Fruit fly (Drosophila melanogaster) whole organism, pupa: ENCODE results near the gene CG4820.

Experiments used
- CG12605 ChIP-seq: fragments of 200-800 bp; sonication (Bioruptor generic); IDR thresholded peaks from 2 replicates; pipeline ENCODE4 v1.3.6; 2022; ENCODE audit warnings: missing biosample characterization, missing genetic modification characterization
- CG13204 ChIP-seq: fragments of 200-800 bp; sonication (Bioruptor generic); optimal IDR thresholded peaks from 2 replicates; lab custom pipeline; 2018; ENCODE audit warnings: missing biosample characterization, mild to moderate bottlenecking, missing genetic modification characterization, moderate library complexity
- CG14655 ChIP-seq: fragments of 200-800 bp; sonication (Bioruptor generic); optimal IDR thresholded peaks from 3 replicates; lab custom pipeline; 2017; ENCODE audit warnings: mild to moderate bottlenecking, missing biosample characterization, missing genetic modification reagents, missing genetic modification characterization
- CG17806 ChIP-seq: fragments of 200-800 bp; sonication (Bioruptor generic); optimal IDR thresholded peaks from 2 replicates; lab custom pipeline; 2018; ENCODE audit warnings: missing biosample characterization, mild to moderate bottlenecking, missing genetic modification characterization, moderate library complexity
- CG32121 ChIP-seq: fragments of 200-800 bp; sonication (Bioruptor generic); IDR thresholded peaks from 2 replicates; pipeline ENCODE4 v1.3.6; 2022; ENCODE audit warnings: missing biosample characterization, missing genetic modification characterization
- CG34367 ChIP-seq: fragments of 200-800 bp; sonication (Bioruptor generic); optimal IDR thresholded peaks from 2 replicates; lab custom pipeline; 2018; ENCODE audit warnings: missing biosample characterization, mild to moderate bottlenecking, missing genetic modification characterization
- CG8159 ChIP-seq: fragments of 200-800 bp; sonication (Bioruptor generic); optimal IDR thresholded peaks from 3 replicates; lab custom pipeline; 2018; ENCODE audit warnings: missing biosample characterization, mild to moderate bottlenecking, missing genetic modification characterization, moderate library complexity
- CG8301 ChIP-seq: fragments of 200-800 bp; sonication (Bioruptor generic); optimal IDR thresholded peaks from 2 replicates; lab custom pipeline; 2018; ENCODE audit warnings: missing biosample characterization, mild to moderate bottlenecking, missing genetic modification characterization
- CG9948 ChIP-seq: fragments of 200-800 bp; sonication (Bioruptor generic); optimal IDR thresholded peaks from 2 replicates; lab custom pipeline; 2018; ENCODE audit warnings: missing biosample characterization, mild to moderate bottlenecking, missing genetic modification characterization, moderate library complexity
- EcR ChIP-seq: fragments of 200-800 bp; sonication (Bioruptor generic); optimal IDR thresholded peaks from 3 replicates; lab custom pipeline; 2019; ENCODE audit warnings: missing biosample characterization, missing genetic modification characterization, mild to moderate bottlenecking, moderate library complexity, missing genetic modification reagents
- Ets98B ChIP-seq: fragments of 200-800 bp; sonication (Bioruptor generic); IDR thresholded peaks from 2 replicates; pipeline ENCODE4 v1.3.6; 2022; ENCODE audit warnings: missing biosample characterization, missing genetic modification characterization
- Pif1A ChIP-seq: fragments of 200-800 bp; sonication (Bioruptor generic); optimal IDR thresholded peaks from 3 replicates; lab custom pipeline; 2016; ENCODE audit warnings: missing biosample characterization, missing genetic modification characterization
- Snoo ChIP-seq: fragments of 200-800 bp; sonication (Bioruptor generic); optimal IDR thresholded peaks from 3 replicates; lab custom pipeline; 2017; ENCODE audit warnings: missing biosample characterization, mild to moderate bottlenecking, missing genetic modification characterization, inconsistent platforms
- rn ChIP-seq: fragments of 200-800 bp; sonication (Bioruptor generic); IDR thresholded peaks from 2 replicates; pipeline ENCODE4 v1.3.6; 2022; ENCODE audit warnings: missing biosample characterization, missing genetic modification characterization

DNA sequence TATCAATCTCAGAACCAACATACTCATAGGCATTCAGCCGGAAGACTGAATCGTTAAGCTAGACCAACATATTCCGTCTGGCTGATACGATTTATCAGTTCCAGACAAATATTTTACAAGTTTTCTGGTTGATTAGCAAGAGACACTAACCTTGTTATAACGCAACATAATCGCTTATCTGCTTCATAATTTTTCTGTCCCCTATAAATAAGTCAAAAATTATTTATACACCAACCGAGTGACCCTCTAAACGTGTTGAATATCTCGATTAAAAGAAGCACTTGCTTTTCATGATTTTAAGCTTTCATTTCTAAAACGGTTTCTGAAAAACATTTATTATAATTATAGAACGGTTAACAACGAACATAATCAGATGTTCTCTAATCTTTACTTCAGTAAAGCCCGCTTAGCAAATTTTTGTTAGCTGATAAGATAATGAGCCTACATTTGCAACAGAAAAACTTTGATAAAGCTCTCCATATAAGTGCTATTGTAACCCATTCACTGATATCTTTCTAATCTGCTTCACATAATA, 48.3 kb upstream of the CG4820 start, which contains the start of gene Ugt35E2:
- TF ChIP-seq EcR (GFP tag; lab: Kevin White, UChicago) (no peak), Pif1A (GFP tag; lab: Kevin White, UChicago) (no peak), CG17806 (no peak), CG8301 (tag; lab: Kevin White, UChicago) (no peak), Snoo (no peak), Ets98B (GFP tag; lab: Robert Waterston, UW) (no peak), CG12605 (GFP tag; lab: Robert Waterston, UW) (no peak), CG8159 (tag; lab: Kevin White, UChicago) (no peak), rn (GFP tag; lab: Robert Waterston, UW) (no peak), CG34367 (tag; lab: Kevin White, UChicago) (no peak), CG32121 (GFP tag; lab: Robert Waterston, UW) (no peak), CG9948 (tag; lab: Kevin White, UChicago) (no peak), CG14655 (no peak), CG13204 (no peak)
